Fruit fly (Drosophila melanogaster): ENCODE measurements around the gene CG11398.

Gene CG11398

dm6 chrX:1260327-1260726 is 45.4 kb upstream of the CG11398 start (continued):
- TF ChIP-seq pho (GFP tag; optimal IDR thresholded peaks at IDR 0.05): no peak
- peak in 1 of 2 experiments; percentile 30 for TF ChIP-seq Hr51 (GFP tag; optimal IDR thresholded peaks at IDR 0.05)
- no peak for TF ChIP-seq CG13624 (GFP tag; optimal IDR thresholded peaks at IDR 0.05)
- TF ChIP-seq lmd (GFP tag; IDR thresholded peaks at IDR 0.05): peak; percentile 23; the same call in 1 of the 2 replicates
- TF ChIP-seq HLH54F (GFP tag; optimal IDR thresholded peaks at IDR 0.05): no peak
- peak; percentile 8 for TF ChIP-seq Antp (GFP tag; optimal IDR thresholded peaks at IDR 0.05)
- TF ChIP-seq CG3281 (GFP tag; optimal IDR thresholded peaks at IDR 0.05): peak; percentile 15
- TF ChIP-seq gcm2 (GFP tag; optimal IDR thresholded peaks at IDR 0.05): no peak
- no peak for TF ChIP-seq gsb-n (tag; optimal IDR thresholded peaks at IDR 0.05)
- TF ChIP-seq dmrt99B (tag; optimal IDR thresholded peaks at IDR 0.05): peak; percentile 18
- peak; percentile 53 for TF ChIP-seq CG13894 (tag; optimal IDR thresholded peaks at IDR 0.05)
- peak; percentile 36 for TF ChIP-seq mam (GFP tag; optimal IDR thresholded peaks at IDR 0.05)
- peak; percentile 14 for TF ChIP-seq tap (tag; optimal IDR thresholded peaks at IDR 0.05)
- TF ChIP-seq lilli (GFP tag; optimal IDR thresholded peaks at IDR 0.05): peak; percentile 34
- no peak for TF ChIP-seq Lim3 (GFP tag; IDR thresholded peaks at IDR 0.05)
- TF ChIP-seq CG13287 (GFP tag; IDR thresholded peaks at IDR 0.05; ENCODE audit: partially characterized antibody): no peak
- no peak for TF ChIP-seq CG4328 (GFP tag; optimal IDR thresholded peaks at IDR 0.05)
- no peak for TF ChIP-seq Dll (GFP tag; IDR thresholded peaks at IDR 0.05; ENCODE audit: partially characterized antibody)
- TF ChIP-seq Mrtf (GFP tag; IDR thresholded peaks at IDR 0.05): peak; percentile 48; the same call in 1 of the 3 replicates
- peak; percentile 30 for TF ChIP-seq CG11504 (tag; optimal IDR thresholded peaks at IDR 0.05)
- TF ChIP-seq Trl (optimal IDR thresholded peaks at IDR 0.05): no peak
- TF ChIP-seq Trl (GFP tag; optimal IDR thresholded peaks at IDR 0.05): peak; percentile 14
- TF ChIP-seq dysf (GFP tag; IDR thresholded peaks at IDR 0.05): peak; percentile 54; the same call in 2 of the 3 replicates
- no peak for TF ChIP-seq ATbp (GFP tag; optimal IDR thresholded peaks at IDR 0.05)
- TF ChIP-seq wor (GFP tag; IDR thresholded peaks at IDR 0.05): no peak
- TF ChIP-seq CG4424 (GFP tag; optimal IDR thresholded peaks at IDR 0.05): peak; percentile 3
- TF ChIP-seq zfh2 (GFP tag; optimal IDR thresholded peaks at IDR 0.05): peak; percentile 35
- TF ChIP-seq BtbVII (GFP tag; optimal IDR thresholded peaks at IDR 0.05): peak; percentile 39
- peak; percentile 14 for TF ChIP-seq Nf-YC (tag; optimal IDR thresholded peaks at IDR 0.05)
- TF ChIP-seq CG32532 (GFP tag; IDR thresholded peaks at IDR 0.05): peak; percentile 41; the same call in 1 of the 2 replicates
- TF ChIP-seq CG10543 (GFP tag; optimal IDR thresholded peaks at IDR 0.05): peak; percentile 17
- peak; percentile 56; the same call in 1 of the 2 replicates for TF ChIP-seq NFAT (GFP tag; IDR thresholded peaks at IDR 0.05)
- peak; percentile 25 for TF ChIP-seq gem (tag; optimal IDR thresholded peaks at IDR 0.05)
- TF ChIP-seq CG4617 (GFP tag; optimal IDR thresholded peaks at IDR 0.05; ENCODE audit: borderline replicate concordance): no peak
- no peak for TF ChIP-seq CG3163 (GFP tag; optimal IDR thresholded peaks at IDR 0.05)
- TF ChIP-seq CG7556 (GFP tag; optimal IDR thresholded peaks at IDR 0.05): no peak
- TF ChIP-seq CG11085 (GFP tag; IDR thresholded peaks at IDR 0.05): no peak
- no peak for TF ChIP-seq Dp (GFP tag; optimal IDR thresholded peaks at IDR 0.05)
- TF ChIP-seq salm (tag; optimal IDR thresholded peaks at IDR 0.05): no peak
- TF ChIP-seq Gug (GFP tag; IDR thresholded peaks at IDR 0.05): peak; percentile 34; the same call in 1 of the 4 replicates
- TF ChIP-seq CG12769 (tag; optimal IDR thresholded peaks at IDR 0.05): peak; percentile 60
- TF ChIP-seq CG13296 (GFP tag; optimal IDR thresholded peaks at IDR 0.05): peak; percentile 42
- peak; percentile 14; the same call in 1 of the 2 replicates for TF ChIP-seq sob (GFP tag; IDR thresholded peaks at IDR 0.05)
- TF ChIP-seq ERR (GFP tag; optimal IDR thresholded peaks at IDR 0.05): no peak
- peak; percentile 51 for TF ChIP-seq CG15269 (tag; optimal IDR thresholded peaks at IDR 0.05)
- peak; percentile 47; the same call in 1 of the 2 replicates for TF ChIP-seq slbo (GFP tag; IDR thresholded peaks at IDR 0.05)
- TF ChIP-seq CG4360 (GFP tag; IDR thresholded peaks at IDR 0.05): no peak
- TF ChIP-seq Oli (tag; optimal IDR thresholded peaks at IDR 0.05): peak; percentile 8
- TF ChIP-seq D19B (GFP tag; optimal IDR thresholded peaks at IDR 0.05): peak; percentile 90
- peak; percentile 62; the same call in 1 of the 2 replicates for TF ChIP-seq Rfx (GFP tag; IDR thresholded peaks at IDR 0.05)
- TF ChIP-seq CG7839 (tag; optimal IDR thresholded peaks at IDR 0.05): peak; percentile 19

Data from whole organism, embryonic.